Worm (Caenorhabditis elegans) whole organism, L3 larva: ENCODE results near the gene T07F12.4.

Experiments
- elt-1 ChIP-seq: fragments of 150-350 bp; optimal IDR thresholded peaks from 2 replicates; lab custom pipeline; 2014; ENCODE audit warnings: missing biosample characterization, missing genetic modification characterization
- nhr-12 ChIP-seq: fragments of 150-350 bp; optimal IDR thresholded peaks from 2 replicates; lab custom pipeline; 2014; ENCODE audit warnings: missing biosample characterization, missing genetic modification characterization
- nhr-28 ChIP-seq: fragments of 150-350 bp; optimal IDR thresholded peaks from 2 replicates; lab custom pipeline; 2014; ENCODE audit warnings: missing biosample characterization, missing genetic modification characterization
- tbx-2 ChIP-seq: sonication (generic microtip); optimal IDR thresholded peaks from 2 replicates; lab custom pipeline; 2016; ENCODE audit warnings: mild to moderate bottlenecking, missing genetic modification characterization, missing compliant biosample characterization
- unc-62 ChIP-seq: fragments of 150-350 bp; sonication (generic microtip); optimal IDR thresholded peaks from 4 replicates; lab custom pipeline; 2014; ENCODE audit warnings: missing biosample characterization, missing genetic modification reagents, missing genetic modification characterization

DNA sequence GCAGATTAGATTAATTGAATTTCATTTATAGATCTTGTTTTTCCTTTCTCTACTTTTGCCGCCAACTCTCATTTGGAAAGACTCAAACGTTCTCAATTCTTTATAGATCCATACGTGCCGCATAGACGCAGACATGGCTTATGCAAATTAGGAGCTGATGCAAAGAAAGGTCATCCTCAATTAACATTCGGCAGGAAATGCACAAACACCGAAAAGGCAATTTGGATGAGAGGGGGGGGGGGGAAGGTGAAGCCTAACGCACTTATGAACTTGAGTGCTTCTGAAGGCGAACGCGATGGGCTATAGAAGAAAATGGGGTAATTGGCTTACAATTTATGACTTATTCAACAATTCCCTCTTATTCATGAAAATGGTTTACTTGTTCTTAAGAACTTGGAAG, 31.0 kb downstream of the T07F12.4 start:
- TF ChIP-seq nhr-12 = no peak
- no peak for TF ChIP-seq unc-62 (GFP tag; lab: Kevin White, UChicago)
- TF ChIP-seq elt-1 = no peak
- TF ChIP-seq nhr-28 (tag; lab: Kevin White, UChicago) = no peak
- no peak for TF ChIP-seq tbx-2
